Worm (Caenorhabditis elegans) whole organism, L4 larva: ENCODE measurements around the gene pqn-90.
A peak's percentile ranks its signal among the peaks of the same experiment; 100 is the strongest.
"Not testable (repeated sequence)": the region's sequence is repeated elsewhere in the genome, so short reads cannot be mapped to it uniquely, and the experiment has no call there.

Experiments
- D1046.2 ChIP-seq: fragments of 200-800 bp; sonication (Bioruptor generic); IDR thresholded peaks from 2 replicates; pipeline ENCODE4 v1.3.6; 2022; ENCODE audit warnings: missing genetic modification characterization, missing compliant biosample characterization
- F10B5.3 ChIP-seq: sonication (generic microtip); optimal IDR thresholded peaks from 2 replicates; lab custom pipeline; 2016; ENCODE audit warnings: mild to moderate bottlenecking, missing genetic modification characterization, missing compliant biosample characterization
- F26F4.8 ChIP-seq: fragments of 200-800 bp; sonication (Bioruptor generic); conservative IDR thresholded peaks from 2 replicates; pipeline ENCODE4 v1.3.6; 2022; ENCODE audit warnings: missing genetic modification characterization, missing compliant biosample characterization
- F37D6.2 ChIP-seq: sonication (generic microtip); optimal IDR thresholded peaks from 2 replicates; lab custom pipeline; 2016; ENCODE audit warnings: mild to moderate bottlenecking, missing genetic modification characterization, missing compliant biosample characterization
- Y105C5A.15 ChIP-seq: fragments of 200-800 bp; sonication (Bioruptor generic); IDR thresholded peaks from 2 replicates; pipeline ENCODE4 v1.3.6; 2022; ENCODE audit warnings: missing genetic modification characterization, missing compliant biosample characterization
- Y75B8A.6 ChIP-seq: fragments of 200-800 bp; sonication (Bioruptor generic); IDR thresholded peaks from 2 replicates; pipeline ENCODE4 v1.3.6; 2022; ENCODE audit warnings: missing genetic modification reagents, missing genetic modification characterization, missing compliant biosample characterization
- ZK337.2 ChIP-seq: fragments of 200-800 bp; sonication (Bioruptor generic); IDR thresholded peaks from 2 replicates; pipeline ENCODE4 v1.3.6; 2022; ENCODE audit warnings: missing genetic modification reagents, missing genetic modification characterization, missing compliant biosample characterization
- ZK546.5 ChIP-seq, 2 experiments: sonication (generic microtip); optimal IDR thresholded peaks; 2 replicates each; lab custom pipeline; 2017; ENCODE audit warnings: missing biosample characterization in 2 of 2, missing genetic modification characterization in 2 of 2
- ama-1 ChIP-seq: fragments of 150-350 bp; optimal IDR thresholded peaks from 2 replicates; lab custom pipeline; 2014; ENCODE audit warnings: inconsistent platforms, mixed read lengths
- daf-12 ChIP-seq: fragments of 150-350 bp; optimal IDR thresholded peaks from 2 replicates; lab custom pipeline; 2014; ENCODE audit warnings: missing biosample characterization, missing genetic modification reagents, missing genetic modification characterization
- daf-16 ChIP-seq, 3 experiments: sonication (generic microtip); optimal IDR thresholded peaks; 2 replicates each; lab custom pipeline; 2016 to 2017; ENCODE audit warnings: missing genetic modification characterization in 3 of 3, missing genetic modification reagents in 3 of 3, mild to moderate bottlenecking in 2 of 3, missing compliant biosample characterization in 2 of 3, missing biosample characterization in 1 of 3, moderate library complexity in 1 of 3
- daf-8 ChIP-seq: fragments of 200-800 bp; sonication (Bioruptor generic); IDR thresholded peaks from 2 replicates; pipeline ENCODE4 v1.3.6; 2022; ENCODE audit warnings: missing genetic modification characterization, missing compliant biosample characterization
- dpl-1 ChIP-seq: fragments of 150-350 bp; optimal IDR thresholded peaks from 2 replicates; lab custom pipeline; 2014; ENCODE audit warnings: missing biosample characterization, missing genetic modification reagents, missing genetic modification characterization
- duxl-1 ChIP-seq: sonication (generic microtip); optimal IDR thresholded peaks from 2 replicates; lab custom pipeline; 2016; ENCODE audit warnings: mild to moderate bottlenecking, missing genetic modification characterization, moderate library complexity, missing compliant biosample characterization; ENCODE audit not compliant: poor library complexity
- hif-1 ChIP-seq, 2 experiments: sonication (generic microtip); optimal IDR thresholded peaks; 2 replicates each; lab custom pipeline; 2016 to 2017; ENCODE audit warnings: missing compliant biosample characterization in 2 of 2, missing genetic modification characterization in 2 of 2, missing genetic modification reagents in 2 of 2, missing genotype in 2 of 2, mild to moderate bottlenecking in 1 of 2
- hlh-30 ChIP-seq: sonication (generic microtip); optimal IDR thresholded peaks from 2 replicates; lab custom pipeline; 2017; ENCODE audit warnings: antibody characterized with exemption, mild to moderate bottlenecking, missing genetic modification characterization, missing compliant biosample characterization; ENCODE audit not compliant: insufficient read depth
- lim-7 ChIP-seq: fragments of 200-800 bp; sonication (Bioruptor generic); IDR thresholded peaks from 2 replicates; pipeline ENCODE4 v1.3.6; 2022; ENCODE audit warnings: missing genetic modification characterization, missing compliant biosample characterization
- lin-13 ChIP-seq: fragments of 150-350 bp; optimal IDR thresholded peaks from 2 replicates; lab custom pipeline; 2014; ENCODE audit warnings: missing biosample characterization, missing genetic modification reagents, missing genetic modification characterization
- lin-15B ChIP-seq: fragments of 150-350 bp; sonication (generic microtip); optimal IDR thresholded peaks from 3 replicates; lab custom pipeline; 2014; ENCODE audit warnings: missing biosample characterization, missing genetic modification characterization
- lin-29 ChIP-seq: fragments of 200-800 bp; sonication (Bioruptor generic); IDR thresholded peaks from 2 replicates; pipeline ENCODE4 v1.3.6; 2022; ENCODE audit warnings: missing genetic modification reagents, missing genetic modification characterization, missing compliant biosample characterization
- lin-38 ChIP-seq: fragments of 200-800 bp; sonication (Bioruptor generic); IDR thresholded peaks from 2 replicates; pipeline ENCODE4 v1.3.6; 2022; ENCODE audit warnings: missing genetic modification reagents, missing genetic modification characterization, missing compliant biosample characterization
- lsy-2 ChIP-seq, 2 experiments: fragments of 150-350 bp in 1 of 2; sonication (generic microtip) in 1 of 2; optimal IDR thresholded peaks; 2 replicates each; lab custom pipeline; 2014 to 2017; ENCODE audit warnings: missing biosample characterization in 2 of 2, missing genetic modification characterization in 2 of 2
- madf-5 ChIP-seq, 2 experiments: fragments of 200-800 bp; sonication (Bioruptor generic); IDR thresholded peaks; 2 replicates each; pipeline ENCODE4 v1.3.6; 2022; ENCODE audit warnings: missing compliant biosample characterization in 2 of 2, missing genetic modification characterization in 2 of 2
- madf-9 ChIP-seq: fragments of 200-800 bp; sonication (Bioruptor generic); conservative IDR thresholded peaks from 2 replicates; pipeline ENCODE4 v1.3.6; 2022; ENCODE audit warnings: missing genetic modification reagents, missing genetic modification characterization, missing compliant biosample characterization
- mdt-29 ChIP-seq: fragments of 200-800 bp; sonication (Bioruptor generic); IDR thresholded peaks from 2 replicates; pipeline ENCODE4 v1.3.6; 2022; ENCODE audit warnings: missing genetic modification reagents, missing genetic modification characterization, missing compliant biosample characterization
- nhr-25 ChIP-seq: sonication (generic microtip); optimal IDR thresholded peaks from 2 replicates; lab custom pipeline; 2017; ENCODE audit warnings: missing genetic modification characterization, mild to moderate bottlenecking, missing compliant biosample characterization, antibody characterized with exemption, moderate library complexity, borderline replicate concordance; ENCODE audit not compliant: insufficient read depth
- nhr-28 ChIP-seq: fragments of 150-350 bp; optimal IDR thresholded peaks from 2 replicates; lab custom pipeline; 2014; ENCODE audit warnings: missing biosample characterization, missing genetic modification characterization
- nhr-42 ChIP-seq: fragments of 200-800 bp; sonication (Bioruptor generic); IDR thresholded peaks from 2 replicates; pipeline ENCODE4 v1.3.6; 2022; ENCODE audit warnings: missing genetic modification characterization, missing compliant biosample characterization
- nhr-77 ChIP-seq: fragments of 150-350 bp; optimal IDR thresholded peaks from 2 replicates; lab custom pipeline; 2014; ENCODE audit warnings: missing biosample characterization, missing genetic modification characterization
- pha-4 ChIP-seq, 2 experiments: fragments of 150-350 bp in 1 of 2; fragments of 200-800 bp in 1 of 2; sonication (Bioruptor generic) in 1 of 2; IDR thresholded peaks in 1 of 2; optimal IDR thresholded peaks in 1 of 2; 2 replicates each; pipeline versions ENCODE4 v1.3.6 to Lab custom; 2014 to 2022; ENCODE audit warnings: missing genetic modification characterization in 2 of 2, missing genetic modification reagents in 2 of 2, missing biosample characterization in 1 of 2, missing compliant biosample characterization in 1 of 2
- rbr-2 ChIP-seq: sonication (generic microtip); optimal IDR thresholded peaks from 2 replicates; lab custom pipeline; 2016; ENCODE audit warnings: missing genotype, missing genetic modification characterization, missing compliant biosample characterization
- snpc-1.2 ChIP-seq: fragments of 200-800 bp; sonication (Bioruptor generic); IDR thresholded peaks from 2 replicates; pipeline ENCODE4 v1.3.6; 2022; ENCODE audit warnings: missing genetic modification reagents, missing genetic modification characterization, missing compliant biosample characterization
- unc-39 ChIP-seq: sonication (generic microtip); optimal IDR thresholded peaks from 2 replicates; lab custom pipeline; 2017; ENCODE audit warnings: missing biosample characterization, missing genetic modification characterization
- unc-62 ChIP-seq, 3 experiments: fragments of 150-350 bp in 1 of 3; sonication (generic microtip); optimal IDR thresholded peaks in 2 of 3; peaks in 1 of 3; 1 replicate in 1 of 3; 2 replicates in 2 of 3; lab custom pipeline; 2014 to 2017; ENCODE audit warnings: missing biosample characterization in 3 of 3, missing genetic modification characterization in 3 of 3, missing genetic modification reagents in 3 of 3, missing genotype in 1 of 3
- ztf-11 ChIP-seq: fragments of 150-350 bp; optimal IDR thresholded peaks from 2 replicates; lab custom pipeline; 2014; ENCODE audit warnings: missing biosample characterization, missing genetic modification characterization

The pqn-90 gene

DNA sequence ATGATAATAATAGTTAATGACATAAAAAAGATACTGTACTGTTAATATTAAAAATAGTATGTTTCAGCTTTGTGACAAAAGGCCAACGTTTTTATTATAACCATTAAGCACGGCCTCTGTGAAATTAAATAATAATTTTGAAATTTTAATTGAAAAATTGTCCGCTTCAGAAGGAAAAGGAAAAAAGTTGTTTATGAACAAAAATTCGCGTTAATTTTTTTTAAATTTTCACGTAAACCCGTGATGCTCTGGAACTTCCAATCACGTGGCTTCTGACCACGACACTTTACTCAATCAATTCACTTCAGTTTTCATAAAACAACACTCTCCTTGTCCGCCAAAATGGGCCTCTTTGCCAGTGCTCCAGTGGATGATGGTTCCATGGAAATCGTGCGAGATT, 30.2 kb upstream of the pqn-90 start, which contains the start of gene Y73F8A.15:
TSS of gene Y73F8A.15 (plus strand) at position 301 of the 400 bp plus-strand sequence.
- no peak for TF ChIP-seq nhr-28 (tag; lab: Kevin White, UChicago)
- TF ChIP-seq snpc-1.2, result no peak
- no peak for TF ChIP-seq F10B5.3
- no peak for TF ChIP-seq D1046.2 (GFP tag; lab: Robert Waterston, UW)
- no peak for TF ChIP-seq nhr-25
- no peak for TF ChIP-seq ztf-11 (tag; lab: Kevin White, UChicago)
- TF ChIP-seq dpl-1 (GFP tag; lab: Kevin White, UChicago), result no peak

- TF ChIP-seq nhr-42 (GFP tag; lab: Robert Waterston, UW); nhr-77 (tag; lab: Kevin White, UChicago); F37D6.2 (tag; lab: Kevin White, UChicago): not testable (repeated sequence)
Measured at ce11 chrIV:15318982-15319381, 27.9 kb upstream of the pqn-90 start, which contains the start of gene Y73F8A.14. Gene Y73F8A.14 (minus strand): TSS chrIV:15319082.

DNA sequence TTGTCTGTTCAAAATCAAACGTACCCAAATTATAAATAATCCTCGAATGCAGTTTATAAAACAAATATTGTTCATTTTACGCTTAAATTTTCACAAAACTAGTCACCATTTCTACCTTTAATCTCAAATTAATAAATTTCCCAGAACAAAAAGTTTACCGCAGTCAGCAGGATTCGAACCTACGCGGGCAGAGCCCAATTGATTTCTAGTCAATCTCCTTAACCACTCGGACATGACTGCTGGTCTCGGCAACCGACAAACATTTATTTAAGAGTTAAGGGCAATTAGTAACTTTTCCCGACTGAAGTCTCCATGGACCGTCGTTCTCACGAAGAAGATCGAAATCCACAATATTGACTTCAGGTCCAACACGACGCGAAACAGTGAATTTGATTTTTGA, 27.3 kb upstream of the pqn-90 start:
- peak; percentile 27; the same call in 1 of the 2 replicates for TF ChIP-seq pha-4 (GFP tag; IDR thresholded peaks at IDR 0.05; lab: Robert Waterston, UW)
- not testable (repeated sequence) for TF ChIP-seq pha-4 (tag; optimal IDR thresholded peaks at IDR 0.05; lab: Kevin White, UChicago)
- TF ChIP-seq snpc-1.2, result peak; percentile 98
- peak; percentile 58; the same call in 1 of the 2 replicates for TF ChIP-seq F26F4.8 (GFP tag; lab: Robert Waterston, UW)

DNA sequence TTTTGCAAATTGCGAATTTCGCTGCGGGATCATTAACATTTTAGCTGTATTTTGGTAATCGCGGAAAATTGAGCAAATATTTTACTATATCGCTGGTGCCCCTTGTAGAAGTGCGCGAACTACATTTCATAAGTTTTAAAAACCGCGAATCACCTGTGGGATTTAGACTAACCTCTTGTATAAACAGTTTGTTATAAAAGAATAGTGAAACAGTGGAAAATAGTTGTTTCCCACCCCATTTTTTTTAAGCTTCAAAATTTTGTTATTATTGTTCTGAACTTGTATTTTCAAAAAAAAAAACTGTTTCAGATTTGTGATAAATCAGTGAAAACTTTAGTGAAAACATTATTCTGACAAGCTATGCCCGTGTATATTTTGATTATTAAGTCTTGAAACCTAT, 24.4 kb upstream of the pqn-90 start:
- peak in 1 of 2 experiments; percentile 94 for TF ChIP-seq unc-62 (GFP tag; optimal IDR thresholded peaks at IDR 0.05 in 1 of 2; lab: Kevin White, UChicago)
- no peak for TF ChIP-seq unc-62 (tag; optimal IDR thresholded peaks at IDR 0.05; lab: Kevin White, UChicago)
- no peak for TF ChIP-seq hlh-30 (tag; lab: Kevin White, UChicago)
- TF ChIP-seq snpc-1.2, result 0 out of 2 replicates have a peak, but pooled peaks have one; percentile 31

DNA sequence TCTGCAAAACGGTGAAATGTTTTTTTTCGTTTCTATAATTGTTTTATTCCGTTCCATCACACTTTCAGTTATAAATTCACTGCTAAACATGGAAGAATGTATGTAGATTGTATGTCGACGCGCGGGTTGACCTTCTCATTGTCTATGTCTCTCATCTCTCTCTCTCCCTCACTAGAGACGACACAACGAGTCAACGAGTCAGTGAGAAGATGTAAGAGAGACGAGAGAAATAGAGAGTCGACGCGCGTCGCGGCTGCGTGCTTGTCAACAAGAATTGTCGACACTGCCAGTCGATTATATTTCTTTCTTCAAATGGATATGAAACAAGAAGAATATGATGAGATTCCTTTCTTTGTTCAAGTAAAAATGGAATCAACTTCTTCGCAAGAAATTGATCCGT, 20.9 kb upstream of the pqn-90 start, which contains the start of gene Y73F8A.13:
TSS of gene Y73F8A.13 (plus strand) at position 240 of the 400 bp plus-strand sequence.
- no peak for TF ChIP-seq daf-16 (GFP tag; optimal IDR thresholded peaks at IDR 0.05; lab: Kevin White, UChicago)
- TF ChIP-seq daf-16 (tag; optimal IDR thresholded peaks at IDR 0.05; lab: Kevin White, UChicago), result peak; percentile 55
- TF ChIP-seq lin-13, result peak; percentile 3
- TF ChIP-seq duxl-1 (tag; lab: Kevin White, UChicago), result no peak
- no peak for TF ChIP-seq Y75B8A.6 (GFP tag; lab: Robert Waterston, UW)
- TF ChIP-seq lin-29 (GFP tag; lab: Robert Waterston, UW), result no peak
- TF ChIP-seq, all 104 proteins: peak for 2

DNA sequence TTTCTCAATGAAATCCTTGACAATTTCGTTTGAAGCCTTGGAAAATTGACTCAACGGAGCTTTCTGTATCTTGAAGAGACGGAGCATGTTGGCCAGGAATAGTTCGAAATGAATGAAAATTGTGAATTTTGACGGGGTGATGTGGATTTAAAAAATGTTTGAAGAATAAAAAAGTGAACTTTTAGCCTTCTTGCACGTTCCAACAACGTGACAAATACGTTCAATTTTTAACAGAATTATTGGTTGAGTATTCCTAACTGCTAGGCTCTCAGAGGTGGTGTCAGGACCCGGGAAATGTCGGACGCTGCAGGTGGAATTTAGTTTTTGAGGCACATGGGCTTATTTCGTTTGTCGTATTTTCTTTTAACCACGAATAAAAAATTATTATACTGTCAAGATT, 20.5 kb upstream of the pqn-90 start, which contains the start of gene Y73F8A.12:
TSS of gene Y73F8A.12 (minus strand) at position 101 of the 400 bp plus-strand sequence.
- TF ChIP-seq nhr-28 (tag; lab: Kevin White, UChicago); ama-1 (lab: Kevin White, UChicago); lin-15B (tag; lab: Kevin White, UChicago): not testable (repeated sequence)
- TF ChIP-seq, all 104 proteins: peak for 0; not testable (repeated sequence) for 104

ce11 chrIV:15310965-15311364, 19.9 kb upstream of the pqn-90 start:
- TF ChIP-seq snpc-1.2, result peak; percentile 97
- TF ChIP-seq lin-38 (GFP tag; lab: Robert Waterston, UW), result peak; percentile 34

DNA sequence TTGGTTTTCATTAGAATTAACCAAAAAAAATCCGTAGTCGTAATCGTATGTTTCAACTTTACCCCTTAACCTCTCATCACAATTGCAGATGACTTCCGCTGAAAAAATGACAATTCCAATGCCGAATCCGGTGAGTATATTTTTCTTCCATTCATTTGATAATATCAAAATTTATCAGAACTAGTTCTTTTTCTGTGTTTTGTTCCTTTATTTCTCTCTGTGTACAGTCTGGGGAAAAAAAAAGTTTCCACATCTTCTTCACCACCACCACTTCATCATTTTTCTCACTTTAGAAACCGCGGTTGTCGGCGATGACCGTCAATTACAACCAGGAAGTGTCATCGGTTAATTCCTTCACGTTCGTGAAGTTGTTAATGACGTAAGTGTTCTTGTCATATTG, 11.1 kb upstream of the pqn-90 start, which contains the start of gene best-21:
TSS of gene best-21 (plus strand) at position 301 of the 400 bp plus-strand sequence.
- TF ChIP-seq hif-1 (tag; optimal IDR thresholded peaks at IDR 0.05; lab: Kevin White, UChicago) (no peak), unc-39 (no peak), Y105C5A.15 (no peak), ZK337.2 (no peak), dpl-1 (GFP tag; lab: Kevin White, UChicago) (no peak), madf-5 (GFP tag; IDR thresholded peaks at IDR 0.05; lab: Robert Waterston, UW) (no peak), mdt-29 (GFP tag; lab: Robert Waterston, UW) (no peak), daf-12 (tag; lab: Kevin White, UChicago) (no peak), lim-7 (GFP tag; lab: Robert Waterston, UW) (no peak), ZK546.5 (tag; optimal IDR thresholded peaks at IDR 0.05; lab: Kevin White, UChicago) (no peak), lsy-2 (tag; optimal IDR thresholded peaks at IDR 0.05; lab: Kevin White, UChicago) (no peak), madf-9 (GFP tag; lab: Robert Waterston, UW) (no peak), daf-8 (no peak), hlh-30 (tag; lab: Kevin White, UChicago) (no peak), rbr-2 (tag; lab: Kevin White, UChicago) (no peak)
